Fruit fly (Drosophila melanogaster) whole organism, prepupa: ENCODE data around the gene CG1113.

Source experiments
- Blimp-1 ChIP-seq: fragments of 200-800 bp; sonication (Bioruptor generic); optimal IDR thresholded peaks from 3 replicates; lab custom pipeline; 2017; ENCODE audit warnings: missing biosample characterization, missing genetic modification characterization, mild to moderate bottlenecking, moderate library complexity, missing genetic modification reagents
- CG10631 ChIP-seq: fragments of 200-800 bp; sonication (Bioruptor generic); optimal IDR thresholded peaks from 2 replicates; lab custom pipeline; 2016; ENCODE audit warnings: missing biosample characterization, missing genetic modification characterization
- CG11294 ChIP-seq: fragments of 200-800 bp; sonication (Bioruptor generic); IDR thresholded peaks from 2 replicates; pipeline ENCODE4 v1.3.6; 2022; ENCODE audit warnings: missing biosample characterization, missing genetic modification characterization
- CG11902 ChIP-seq: fragments of 200-800 bp; sonication (Bioruptor generic); optimal IDR thresholded peaks from 3 replicates; lab custom pipeline; 2016; ENCODE audit warnings: missing biosample characterization, missing genetic modification characterization
- CG15336 ChIP-seq: fragments of 200-800 bp; sonication (Bioruptor generic); IDR thresholded peaks from 2 replicates; pipeline ENCODE4 v1.3.6; 2022; ENCODE audit warnings: missing biosample characterization, missing genetic modification characterization
- CG1621 ChIP-seq: fragments of 200-800 bp; sonication (Bioruptor generic); optimal IDR thresholded peaks from 3 replicates; lab custom pipeline; 2018; ENCODE audit warnings: missing biosample characterization, mild to moderate bottlenecking, missing genetic modification characterization
- CG16779 ChIP-seq: fragments of 200-800 bp; sonication (Bioruptor generic); optimal IDR thresholded peaks from 3 replicates; lab custom pipeline; 2017; ENCODE audit warnings: missing biosample characterization, mild to moderate bottlenecking, missing genetic modification characterization
- CG3032 ChIP-seq: fragments of 200-800 bp; optimal IDR thresholded peaks from 2 replicates; lab custom pipeline; 2019; ENCODE audit warnings: missing biosample characterization, mild to moderate bottlenecking, missing genetic modification characterization, moderate library complexity
- CG31627 ChIP-seq: fragments of 200-800 bp; sonication (Bioruptor generic); optimal IDR thresholded peaks from 3 replicates; lab custom pipeline; 2016; ENCODE audit warnings: missing biosample characterization, missing genetic modification characterization
- CG32006 ChIP-seq: fragments of 200-800 bp; sonication (Bioruptor generic); optimal IDR thresholded peaks from 3 replicates; lab custom pipeline; 2017; ENCODE audit warnings: missing biosample characterization, mild to moderate bottlenecking, missing genetic modification characterization
- CG34406 ChIP-seq: fragments of 200-800 bp; sonication (Bioruptor generic); optimal IDR thresholded peaks from 3 replicates; lab custom pipeline; 2016; ENCODE audit warnings: missing biosample characterization, missing genetic modification characterization
- CG3919 ChIP-seq: fragments of 200-800 bp; sonication (Bioruptor generic); optimal IDR thresholded peaks from 3 replicates; lab custom pipeline; 2016; ENCODE audit warnings: missing biosample characterization, missing genetic modification characterization
- CG6163 ChIP-seq: fragments of 200-800 bp; sonication (Bioruptor generic); IDR thresholded peaks from 3 replicates; pipeline ENCODE4 v1.3.6; 2022; ENCODE audit warnings: missing biosample characterization, missing genetic modification characterization
- CG6276 ChIP-seq: fragments of 200-800 bp; sonication (Bioruptor generic); optimal IDR thresholded peaks from 2 replicates; lab custom pipeline; 2017; ENCODE audit warnings: missing biosample characterization, mild to moderate bottlenecking, missing genetic modification characterization
- CG6792 ChIP-seq: fragments of 200-800 bp; sonication (Bioruptor generic); optimal IDR thresholded peaks from 3 replicates; lab custom pipeline; 2016; ENCODE audit warnings: missing biosample characterization, missing genetic modification characterization
- CG6808 ChIP-seq: fragments of 200-800 bp; sonication (Bioruptor generic); optimal IDR thresholded peaks from 3 replicates; lab custom pipeline; 2017; ENCODE audit warnings: missing biosample characterization, missing genetic modification characterization, mild to moderate bottlenecking, moderate library complexity, missing genetic modification reagents
- CG6854 ChIP-seq: fragments of 200-800 bp; sonication (Bioruptor generic); optimal IDR thresholded peaks from 2 replicates; lab custom pipeline; 2017; ENCODE audit warnings: missing biosample characterization, mild to moderate bottlenecking, missing genetic modification characterization
- CG7368 ChIP-seq: fragments of 200-800 bp; sonication (Bioruptor generic); optimal IDR thresholded peaks from 3 replicates; lab custom pipeline; 2016; ENCODE audit warnings: missing biosample characterization, missing genetic modification characterization
- CG8119 ChIP-seq: fragments of 200-800 bp; sonication (Bioruptor generic); IDR thresholded peaks from 3 replicates; pipeline ENCODE4 v1.3.6; 2022; ENCODE audit warnings: missing biosample characterization, missing genetic modification characterization
- CG9139 ChIP-seq: fragments of 200-800 bp; sonication (Bioruptor generic); optimal IDR thresholded peaks from 3 replicates; lab custom pipeline; 2017; ENCODE audit warnings: missing biosample characterization, mild to moderate bottlenecking, missing genetic modification characterization
- Eip78C ChIP-seq: fragments of 200-800 bp; sonication (Bioruptor generic); peaks from one replicate; lab custom pipeline; 2016; ENCODE audit warnings: missing biosample characterization, missing genetic modification characterization
- Eip93F ChIP-seq: fragments of 200-800 bp; sonication (Bioruptor generic); optimal IDR thresholded peaks from 2 replicates; lab custom pipeline; 2016; ENCODE audit warnings: missing biosample characterization, mild to moderate bottlenecking, missing genetic modification characterization
- Ets96B ChIP-seq: fragments of 200-800 bp; optimal IDR thresholded peaks from 2 replicates; lab custom pipeline; 2019; ENCODE audit warnings: missing biosample characterization, mild to moderate bottlenecking, missing genetic modification characterization, moderate library complexity
- Gug ChIP-seq: fragments of 200-800 bp; sonication (Bioruptor generic); IDR thresholded peaks from 2 replicates; pipeline ENCODE4 v1.3.6; 2022; ENCODE audit warnings: missing biosample characterization, missing genetic modification characterization
- Hr38 ChIP-seq: sonication (Bioruptor generic); optimal IDR thresholded peaks from 2 replicates; lab custom pipeline; 2016; ENCODE audit warnings: missing biosample characterization, missing genetic modification characterization
- Hr39 ChIP-seq: fragments of 200-800 bp; sonication (Bioruptor generic); optimal IDR thresholded peaks from 2 replicates; lab custom pipeline; 2016; ENCODE audit warnings: missing biosample characterization, missing genetic modification characterization
- Hr4 ChIP-seq: fragments of 200-800 bp; sonication (Bioruptor generic); optimal IDR thresholded peaks from 3 replicates; lab custom pipeline; 2016; ENCODE audit warnings: missing biosample characterization, missing genetic modification characterization
- Lpt ChIP-seq: fragments of 200-800 bp; sonication (Bioruptor generic); optimal IDR thresholded peaks from 3 replicates; lab custom pipeline; 2016; ENCODE audit warnings: missing biosample characterization, missing genetic modification characterization
- Met ChIP-seq: fragments of 200-800 bp; sonication (Bioruptor generic); optimal IDR thresholded peaks from 3 replicates; lab custom pipeline; 2016; ENCODE audit warnings: missing biosample characterization, missing genetic modification characterization
- Smox ChIP-seq: fragments of 200-800 bp; sonication (Bioruptor generic); optimal IDR thresholded peaks from 3 replicates; lab custom pipeline; 2016; ENCODE audit warnings: missing biosample characterization, missing genetic modification characterization
- Sox14 ChIP-seq: fragments of 200-800 bp; sonication (Bioruptor generic); optimal IDR thresholded peaks from 3 replicates; lab custom pipeline; 2016; ENCODE audit warnings: missing biosample characterization, missing genetic modification characterization
- Sox15 ChIP-seq: fragments of 200-800 bp; sonication (Bioruptor generic); optimal IDR thresholded peaks from 3 replicates; lab custom pipeline; 2016; ENCODE audit warnings: missing biosample characterization, missing genetic modification characterization
- achi ChIP-seq: fragments of 200-800 bp; sonication (Bioruptor generic); optimal IDR thresholded peaks from 3 replicates; lab custom pipeline; 2016; ENCODE audit warnings: missing biosample characterization, missing genetic modification characterization
- cyc ChIP-seq: fragments of 200-800 bp; sonication (Bioruptor generic); optimal IDR thresholded peaks from 3 replicates; lab custom pipeline; 2016; ENCODE audit warnings: missing biosample characterization, missing genetic modification characterization
- dsx ChIP-seq: fragments of 200-800 bp; optimal IDR thresholded peaks from 3 replicates; lab custom pipeline; 2019; ENCODE audit warnings: missing biosample characterization, mild to moderate bottlenecking, missing genetic modification characterization, moderate library complexity; ENCODE audit not compliant: poor library complexity, severe bottlenecking
- eg ChIP-seq: fragments of 200-800 bp; sonication (Bioruptor generic); IDR thresholded peaks from 3 replicates; pipeline ENCODE4 v1.3.6; 2022; ENCODE audit warnings: missing biosample characterization, missing genetic modification characterization
- esn ChIP-seq: fragments of 200-800 bp; sonication (Bioruptor generic); optimal IDR thresholded peaks from 2 replicates; lab custom pipeline; 2016; ENCODE audit warnings: missing biosample characterization, mild to moderate bottlenecking, missing genetic modification characterization, moderate library complexity
- fd59A ChIP-seq: fragments of 200-800 bp; sonication (Bioruptor generic); optimal IDR thresholded peaks from 2 replicates; lab custom pipeline; 2017; ENCODE audit warnings: missing biosample characterization, mild to moderate bottlenecking, missing genetic modification characterization, missing genetic modification reagents
- fkh ChIP-seq: fragments of 200-800 bp; sonication (Bioruptor generic); optimal IDR thresholded peaks from 3 replicates; lab custom pipeline; 2017; ENCODE audit warnings: missing biosample characterization, mild to moderate bottlenecking, missing genetic modification characterization, moderate library complexity
- lz ChIP-seq: fragments of 200-800 bp; sonication (Bioruptor generic); optimal IDR thresholded peaks from 3 replicates; lab custom pipeline; 2016; ENCODE audit warnings: missing biosample characterization, missing genetic modification characterization
- spab ChIP-seq: fragments of 200-800 bp; sonication (Bioruptor generic); optimal IDR thresholded peaks from 2 replicates; lab custom pipeline; 2017; ENCODE audit warnings: missing biosample characterization, mild to moderate bottlenecking, missing genetic modification characterization, missing genetic modification reagents
- ss ChIP-seq, 2 experiments: fragments of 200-800 bp; sonication (Bioruptor generic); optimal IDR thresholded peaks; 2 replicates in 1 of 2; 3 replicates in 1 of 2; lab custom pipeline; 2017 to 2018; ENCODE audit warnings: mild to moderate bottlenecking in 2 of 2, missing biosample characterization in 2 of 2, missing genetic modification characterization in 2 of 2, moderate library complexity in 1 of 2
- topi ChIP-seq: fragments of 200-800 bp; sonication (Bioruptor generic); optimal IDR thresholded peaks from 3 replicates; lab custom pipeline; 2016; ENCODE audit warnings: missing biosample characterization, missing genetic modification characterization
- vri ChIP-seq: fragments of 200-800 bp; sonication (Bioruptor generic); optimal IDR thresholded peaks from 3 replicates; lab custom pipeline; 2016; ENCODE audit warnings: missing biosample characterization, mild to moderate bottlenecking, missing genetic modification characterization

Gene CG1113

DNA sequence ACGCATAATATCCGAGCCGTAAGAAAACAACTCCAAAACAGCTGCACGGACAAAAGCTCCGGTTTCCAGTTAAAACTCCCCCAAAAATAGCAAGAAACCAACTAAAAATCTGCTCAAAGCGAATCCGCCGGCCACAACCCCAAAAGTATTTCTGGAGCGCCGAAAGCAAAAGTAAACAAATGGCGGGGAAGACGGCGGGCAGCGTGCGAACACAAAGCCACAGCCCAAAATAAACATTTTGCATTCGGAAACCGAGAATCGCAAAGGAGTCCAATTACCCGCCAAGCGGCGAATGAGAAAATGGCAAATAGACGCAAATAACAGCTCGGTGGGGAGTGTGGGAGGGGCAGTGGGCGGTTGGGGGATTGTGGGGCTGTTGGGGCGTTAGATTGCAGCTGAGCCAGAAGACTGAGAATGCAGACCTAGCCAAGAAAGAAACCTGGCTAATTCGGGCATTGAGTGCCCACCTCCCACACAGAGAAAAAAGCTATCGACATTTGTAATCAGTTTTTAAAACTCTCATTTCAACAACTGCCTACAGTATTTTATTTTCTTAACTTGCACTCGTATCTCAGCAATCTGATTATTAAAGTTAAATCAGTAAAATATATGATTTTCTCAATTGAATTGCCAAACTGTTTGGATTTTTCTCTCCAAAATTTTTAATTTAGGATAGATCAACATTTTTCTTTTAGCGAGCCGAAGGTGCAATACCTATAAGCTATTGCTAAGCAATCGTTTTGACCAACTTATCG, 38.6 kb upstream of the CG1113 start (continued):
- TF ChIP-seq eg (GFP tag; lab: Robert Waterston, UW): peak; percentile 51; the same call in 1 of the 3 replicates
- no peak for TF ChIP-seq Met (GFP tag; lab: Kevin White, UChicago)
- no peak for TF ChIP-seq CG6792 (GFP tag; lab: Kevin White, UChicago)
- peak; percentile 61 for TF ChIP-seq fkh (GFP tag; lab: Kevin White, UChicago)
- TF ChIP-seq CG15336 (GFP tag; lab: Robert Waterston, UW): peak; percentile 46; the same call in 1 of the 2 replicates
- TF ChIP-seq CG9139 (GFP tag; lab: Kevin White, UChicago): no peak
- TF ChIP-seq CG6163 (GFP tag; lab: Robert Waterston, UW): peak; percentile 41; the same call in 1 of the 3 replicates
- TF ChIP-seq Blimp-1: peak; percentile 62
- TF ChIP-seq CG7368 (GFP tag; lab: Kevin White, UChicago): no peak
- TF ChIP-seq Hr4: peak; percentile 6

- TF ChIP-seq Sox15 (GFP tag; lab: Kevin White, UChicago) (peak; percentile 82), CG34406 (GFP tag; lab: Kevin White, UChicago) (peak; percentile 87), CG10631 (GFP tag; lab: Kevin White, UChicago) (peak; percentile 89), esn (GFP tag; lab: Kevin White, UChicago) (peak; percentile 94), CG3032 (tag; lab: Kevin White, UChicago) (peak; percentile 90), Sox14 (peak; percentile 93), fd59A (GFP tag; lab: Kevin White, UChicago) (peak; percentile 86), ss (GFP tag; optimal IDR thresholded peaks at IDR 0.05; lab: Kevin White, UChicago) (peak; percentile 85 to 90), CG6163 (GFP tag; lab: Robert Waterston, UW) (peak; percentile 92), CG11294 (GFP tag; lab: Robert Waterston, UW) (peak; percentile 44; the same call in 1 of the 2 replicates), CG3919 (GFP tag; lab: Kevin White, UChicago) (peak; percentile 91), CG6792 (GFP tag; lab: Kevin White, UChicago) (peak; percentile 91), lz (GFP tag; lab: Kevin White, UChicago) (peak; percentile 90), Eip93F (peak; percentile 11), CG31627 (peak; percentile 92), CG6808 (GFP tag; lab: Kevin White, UChicago) (peak; percentile 92), CG9139 (GFP tag; lab: Kevin White, UChicago) (peak; percentile 43), CG6276 (GFP tag; lab: Kevin White, UChicago) (peak; percentile 82), fkh (GFP tag; lab: Kevin White, UChicago) (peak; percentile 100), Hr38 (peak; percentile 82), CG16779 (tag; lab: Kevin White, UChicago) (peak; percentile 83), spab (GFP tag; lab: Kevin White, UChicago) (peak; percentile 84), Eip78C (peak; percentile 97), CG32006 (GFP tag; lab: Kevin White, UChicago) (peak; percentile 89), CG6854 (peak; percentile 72), CG7368 (GFP tag; lab: Kevin White, UChicago) (peak; percentile 78), achi (GFP tag; lab: Kevin White, UChicago) (peak; percentile 89), CG8119 (GFP tag; lab: Robert Waterston, UW) (peak; percentile 78), Gug (peak; percentile 69), CG15336 (GFP tag; lab: Robert Waterston, UW) (peak; percentile 91), dsx (peak; percentile 80), Ets96B (peak; percentile 90), eg (GFP tag; lab: Robert Waterston, UW) (peak; percentile 86), Lpt (GFP tag; lab: Kevin White, UChicago) (peak; percentile 84), CG1621 (tag; lab: Kevin White, UChicago) (peak; percentile 86), vri (GFP tag; lab: Kevin White, UChicago) (peak; percentile 88), Blimp-1 (peak; percentile 74), topi (peak; percentile 94), Hr39 (GFP tag; lab: Kevin White, UChicago) (peak; percentile 92), cyc (GFP tag; lab: Kevin White, UChicago) (peak; percentile 91), CG11902 (GFP tag; lab: Kevin White, UChicago) (peak; percentile 82), Smox (GFP tag; lab: Kevin White, UChicago) (peak; percentile 91)
These were observed 37.3 kb upstream of the CG1113 start for dm6 chr3R:5215334-5216307.
